Fruit fly (Drosophila melanogaster): ENCODE measurements around the gene tap.

dm6 chr3L:17391132-17391531, 31.6 kb downstream of the tap start:
- TF ChIP-seq woc (GFP tag; optimal IDR thresholded peaks at IDR 0.05): no peak
- no peak for TF ChIP-seq Myc (optimal IDR thresholded peaks at IDR 0.05)
- TF ChIP-seq Mio (GFP tag; optimal IDR thresholded peaks at IDR 0.05): no peak
- no peak for TF ChIP-seq psq (GFP tag; optimal IDR thresholded peaks at IDR 0.05)
- TF ChIP-seq CrebA (GFP tag; optimal IDR thresholded peaks at IDR 0.05; ENCODE audit: borderline replicate concordance): no peak
- TF ChIP-seq Dif (GFP tag; optimal IDR thresholded peaks at IDR 0.05; ENCODE audit: partially characterized antibody): no peak
- TF ChIP-seq fru (GFP tag; optimal IDR thresholded peaks at IDR 0.05): no peak
